Worm (Caenorhabditis elegans): Measurements from ENCODE around the gene F13E9.16.

F13E9.16 gene

DNA sequence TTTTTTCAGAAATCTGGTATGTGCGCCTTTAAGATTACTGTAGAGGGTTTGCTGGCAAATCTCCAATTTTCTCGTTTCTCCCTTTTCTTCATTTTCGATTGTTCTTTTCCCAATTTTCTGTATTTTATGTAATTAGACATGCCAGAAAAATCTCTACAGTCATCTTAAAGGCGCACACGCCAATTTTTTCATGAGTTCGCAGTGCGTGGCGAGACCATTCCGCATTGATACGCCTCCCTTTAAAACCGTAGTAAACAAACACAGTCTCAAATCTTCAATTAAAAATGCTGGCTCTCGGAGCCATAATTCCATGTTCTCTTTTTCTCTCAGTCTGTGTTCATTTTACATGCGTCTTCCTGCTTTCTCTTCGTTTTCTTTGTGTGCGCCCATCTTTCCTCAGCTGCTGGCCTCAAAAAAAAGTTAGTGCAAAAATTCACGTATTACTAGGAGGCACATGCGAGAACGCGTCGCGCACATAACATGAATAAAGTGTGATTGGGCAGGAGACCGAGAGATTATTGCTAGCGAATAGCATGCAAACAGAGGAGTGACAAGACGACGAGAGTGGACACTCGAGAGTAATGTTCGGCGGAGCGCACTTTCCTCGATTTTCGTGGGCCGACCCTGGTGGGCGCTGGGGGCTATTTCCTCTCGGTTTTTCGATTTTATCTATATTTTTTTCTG is 31.8 kb upstream of the F13E9.16 start (continued):
- peak; percentile 48; the same call in 1 of the 2 replicates for TF ChIP-seq lin-1 (GFP tag; IDR thresholded peaks at IDR 0.05)
- 0 out of 2 replicates have a peak, but pooled peaks have one; percentile 39 for TF ChIP-seq T26A8.4 (GFP tag; IDR thresholded peaks at IDR 0.05)
- peak; percentile 42 for TF ChIP-seq duxl-1 (tag; optimal IDR thresholded peaks at IDR 0.05; ENCODE audit: poor library complexity)
- peak; percentile 43 for TF ChIP-seq nhr-6 (tag; optimal IDR thresholded peaks at IDR 0.05)
- peak; percentile 89 for TF ChIP-seq mxl-3 (GFP tag; optimal IDR thresholded peaks at IDR 0.05)
- peak; percentile 53 for TF ChIP-seq nhr-77 (tag; optimal IDR thresholded peaks at IDR 0.05)
- TF ChIP-seq dpl-1 (GFP tag; optimal IDR thresholded peaks at IDR 0.05): peak; percentile 58
- TF ChIP-seq madf-5 (GFP tag; IDR thresholded peaks at IDR 0.05): no peak
- no peak for TF ChIP-seq ZK546.5 (tag; optimal IDR thresholded peaks at IDR 0.05)
- peak; percentile 87 for TF ChIP-seq lin-38 (GFP tag; IDR thresholded peaks at IDR 0.05)
- TF ChIP-seq nhr-48 (tag; optimal IDR thresholded peaks at IDR 0.05): peak; percentile 25
- peak; percentile 35 for TF ChIP-seq spr-3 (GFP tag; optimal IDR thresholded peaks at IDR 0.05)

- TF ChIP-seq saeg-2 (GFP tag; IDR thresholded peaks at IDR 0.05) (no peak), madf-5 (GFP tag; IDR thresholded peaks at IDR 0.05) (no peak), ceh-62 (tag; optimal IDR thresholded peaks at IDR 0.05) (no peak), rbr-2 (tag; optimal IDR thresholded peaks at IDR 0.05) (no peak), nhr-48 (tag; optimal IDR thresholded peaks at IDR 0.05) (no peak), egl-27 (tag; optimal IDR thresholded peaks at IDR 0.05) (no peak), spr-3 (GFP tag; optimal IDR thresholded peaks at IDR 0.05) (no peak), skn-1 (tag; optimal IDR thresholded peaks at IDR 0.05) (no peak), pqm-1 (tag; optimal IDR thresholded peaks at IDR 0.05) (no peak), tra-1 (GFP tag; IDR thresholded peaks at IDR 0.05) (no peak), aly-2 (tag; optimal IDR thresholded peaks at IDR 0.05) (no peak), dmd-8 (GFP tag; IDR thresholded peaks at IDR 0.05) (no peak), duxl-1 (tag; optimal IDR thresholded peaks at IDR 0.05; ENCODE audit: poor library complexity) (no peak)
Observed at ce11 chrIV:10916134-10916533, 28.9 kb upstream of the F13E9.16 start.

DNA sequence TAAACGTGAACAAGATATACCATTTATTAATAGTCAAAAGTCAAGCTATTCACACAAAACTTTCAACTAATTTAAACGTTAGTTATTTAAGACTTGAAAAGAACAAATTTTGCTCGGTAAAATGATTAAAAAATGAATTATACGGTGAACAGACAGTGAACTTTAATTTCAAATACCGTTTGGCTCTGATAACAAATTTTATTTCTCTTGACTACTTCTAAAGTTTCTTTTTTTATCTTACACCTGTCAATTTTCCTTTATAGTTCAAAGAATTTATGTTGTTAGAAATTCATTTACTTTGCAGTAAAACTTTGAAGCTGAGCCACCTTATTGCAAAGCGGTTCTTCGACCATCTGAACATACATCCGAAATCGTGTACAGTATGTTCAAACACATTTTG is 28.2 kb upstream of the F13E9.16 start, which contains the start of gene ZK593.3:
TSS of gene ZK593.3 (plus strand) at position 301 of the 400 bp plus-strand sequence.
- TF ChIP-seq ama-1 (optimal IDR thresholded peaks at IDR 0.05) (no peak), dmd-6 (GFP tag; IDR thresholded peaks at IDR 0.05) (peak; percentile 29)

ce11 chrIV:10913081-10913480 is 25.9 kb upstream of the F13E9.16 start, which contains the start of gene ZK593.2:
TSS of gene ZK593.2 (plus strand) at chrIV:10913381.
- TF ChIP-seq mxl-2 (GFP tag; conservative IDR thresholded peaks at IDR 0.05) (0 out of 2 replicates have a peak, but pooled peaks have one; percentile 11), zip-2 (tag; optimal IDR thresholded peaks at IDR 0.05) (no peak), ama-1 (optimal IDR thresholded peaks at IDR 0.05) (peak; percentile 59), daf-16 (GFP tag; optimal IDR thresholded peaks at IDR 0.05) (no peak), daf-16 (tag; optimal IDR thresholded peaks at IDR 0.05) (peak; percentile 8), dmd-6 (GFP tag; IDR thresholded peaks at IDR 0.05) (peak; percentile 7; the same call in 1 of the 2 replicates)

ce11 chrIV:10909708-10910107 is 22.5 kb upstream of the F13E9.16 start, which contains the start of gene pyk-2:
TSS of gene pyk-2 (plus strand) at chrIV:10909913.
- peak in 1 of 2 experiments; percentile 37 for TF ChIP-seq mdl-1 (tag; optimal IDR thresholded peaks at IDR 0.05)
- TF ChIP-seq ztf-11 (tag; optimal IDR thresholded peaks at IDR 0.05): no peak
- no peak for TF ChIP-seq egl-27 (tag; optimal IDR thresholded peaks at IDR 0.05)
- no peak for TF ChIP-seq nhr-237 (tag; optimal IDR thresholded peaks at IDR 0.05)
- no peak for TF ChIP-seq lin-29 (GFP tag; IDR thresholded peaks at IDR 0.05)
- TF ChIP-seq gei-8 (GFP tag; optimal IDR thresholded peaks at IDR 0.05): no peak
- no peak for TF ChIP-seq aha-1 (tag)
- TF ChIP-seq snpc-4 (tag; optimal IDR thresholded peaks at IDR 0.05): no peak
- TF ChIP-seq dmd-6 (GFP tag; IDR thresholded peaks at IDR 0.05): no peak; the same call in none of the 2 replicates
- peak; percentile 82 for TF ChIP-seq hlh-11 (tag; optimal IDR thresholded peaks at IDR 0.05)
- TF ChIP-seq unc-130 (GFP tag; optimal IDR thresholded peaks at IDR 0.05): no peak
- TF ChIP-seq nhr-11 (tag; optimal IDR thresholded peaks at IDR 0.05): no peak
- no peak for TF ChIP-seq F26F4.8 (GFP tag; conservative IDR thresholded peaks at IDR 0.05)
- TF ChIP-seq tag-97 (GFP tag; IDR thresholded peaks at IDR 0.05): no peak
- no peak for TF ChIP-seq zfp-2 (tag; optimal IDR thresholded peaks at IDR 0.05)
- no peak for TF ChIP-seq ces-1 (GFP tag; optimal IDR thresholded peaks at IDR 0.05)
- no peak for TF ChIP-seq nhr-6 (tag; optimal IDR thresholded peaks at IDR 0.05)
- TF ChIP-seq lin-1 (GFP tag; IDR thresholded peaks at IDR 0.05): no peak
- TF ChIP-seq D1046.2 (GFP tag; IDR thresholded peaks at IDR 0.05): no peak
- TF ChIP-seq lin-39 (tag; optimal IDR thresholded peaks at IDR 0.05): no peak
- no peak for TF ChIP-seq mdt-29 (GFP tag; IDR thresholded peaks at IDR 0.05)
- TF ChIP-seq ZK546.5 (tag; optimal IDR thresholded peaks at IDR 0.05): no peak
